Worm (Caenorhabditis elegans): Measurements from ENCODE around the gene nspg-4.

DNA sequence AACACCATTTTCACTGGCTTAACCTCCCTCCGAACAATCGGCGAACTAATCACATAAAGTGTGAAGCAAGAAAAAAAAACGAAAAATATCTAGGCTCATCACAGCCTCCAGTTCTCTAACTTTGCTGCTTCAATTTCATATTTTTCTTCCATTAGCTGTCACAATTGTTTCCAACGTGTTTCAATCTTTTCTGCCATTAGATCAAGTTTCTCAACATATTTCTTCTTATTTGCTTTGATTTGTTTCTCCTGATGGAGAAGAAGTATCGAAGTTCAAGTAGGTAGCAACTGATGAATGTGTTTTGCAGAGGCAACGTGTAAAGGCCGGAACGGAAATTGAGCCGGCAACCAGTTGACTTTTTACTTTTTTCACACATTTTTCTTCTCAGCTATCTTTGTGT, 30.0 kb upstream of the nspg-4 start, which contains the start of gene ZK563.7:
- no peak for TF ChIP-seq med-1 (GFP tag; optimal IDR thresholded peaks at IDR 0.05; ENCODE audit: insufficient read depth)
- TF ChIP-seq T22C8.4 (GFP tag; IDR thresholded peaks at IDR 0.05) = no peak
- no peak for TF ChIP-seq ztf-23 (GFP tag; IDR thresholded peaks at IDR 0.05)
- no peak for TF ChIP-seq klf-2 (GFP tag; conservative IDR thresholded peaks at IDR 0.05)

Measured in whole organism, midembryonic.